Fruit fly (Drosophila melanogaster) whole organism, embryonic: ENCODE data around the gene nAChRalpha3.

Experiments used
- Adf1 ChIP-seq: fragments of 200-800 bp; sonication (Bioruptor generic); IDR thresholded peaks from 2 replicates; pipeline ENCODE4 v1.3.6; 2022; ENCODE audit warnings: missing biosample characterization, missing genetic modification characterization
- BEAF-32 ChIP-seq: fragments of 200-800 bp; sonication (Bioruptor generic); optimal IDR thresholded peaks from 3 replicates; lab custom pipeline; 2017; ENCODE audit warnings: missing biosample characterization, missing genetic modification characterization, mild to moderate bottlenecking, moderate library complexity, missing genetic modification reagents
- Bteb2 ChIP-seq: fragments of 200-800 bp; sonication (Bioruptor generic); optimal IDR thresholded peaks from 2 replicates; lab custom pipeline; 2016; ENCODE audit warnings: missing biosample characterization, missing genetic modification characterization
- CG11398 ChIP-seq: fragments of 200-800 bp; sonication (Bioruptor generic); optimal IDR thresholded peaks from 2 replicates; lab custom pipeline; 2016; ENCODE audit warnings: missing biosample characterization, missing genetic modification characterization
- CG1233 ChIP-seq: fragments of 200-800 bp; sonication (Bioruptor generic); optimal IDR thresholded peaks from 4 replicates; lab custom pipeline; 2018; ENCODE audit warnings: missing biosample characterization, mild to moderate bottlenecking, missing genetic modification characterization
- CG13123 ChIP-seq: fragments of 200-800 bp; sonication (Bioruptor generic); optimal IDR thresholded peaks from 2 replicates; lab custom pipeline; 2016; ENCODE audit warnings: missing biosample characterization, missing genetic modification characterization
- CG13296 ChIP-seq: fragments of 200-800 bp; sonication (Bioruptor generic); optimal IDR thresholded peaks from 3 replicates; lab custom pipeline; 2018; ENCODE audit warnings: missing biosample characterization, mild to moderate bottlenecking, missing genetic modification characterization
- CG15073 ChIP-seq: fragments of 200-800 bp; sonication (Bioruptor generic); optimal IDR thresholded peaks from 2 replicates; lab custom pipeline; 2016; ENCODE audit warnings: missing biosample characterization, missing genetic modification characterization
- CG1602 ChIP-seq: fragments of 200-800 bp; sonication (Bioruptor generic); optimal IDR thresholded peaks from 3 replicates; lab custom pipeline; 2016; ENCODE audit warnings: missing biosample characterization, missing genetic modification characterization
- CG17361 ChIP-seq: fragments of 200-800 bp; sonication (Bioruptor generic); IDR thresholded peaks from 3 replicates; pipeline ENCODE4 v1.3.6; 2022; ENCODE audit warnings: missing biosample characterization, missing genetic modification characterization
- CG17802 ChIP-seq: fragments of 200-800 bp; sonication (Bioruptor generic); optimal IDR thresholded peaks from 2 replicates; lab custom pipeline; 2018; ENCODE audit warnings: missing biosample characterization, mild to moderate bottlenecking, missing genetic modification characterization, moderate library complexity
- CG18262 ChIP-seq: fragments of 200-800 bp; optimal IDR thresholded peaks from 3 replicates; lab custom pipeline; 2019; ENCODE audit warnings: missing biosample characterization, mild to moderate bottlenecking, missing genetic modification characterization, moderate library complexity
- CG30020 ChIP-seq: fragments of 200-800 bp; optimal IDR thresholded peaks from 2 replicates; lab custom pipeline; 2019; ENCODE audit warnings: missing biosample characterization, mild to moderate bottlenecking, missing genetic modification characterization, moderate library complexity
- CG3065 ChIP-seq: fragments of 200-800 bp; sonication (Bioruptor generic); optimal IDR thresholded peaks from 2 replicates; lab custom pipeline; 2016; ENCODE audit warnings: missing biosample characterization, missing genetic modification characterization
- CG31388 ChIP-seq: fragments of 200-800 bp; sonication (Bioruptor generic); optimal IDR thresholded peaks from 2 replicates; lab custom pipeline; 2016; ENCODE audit warnings: missing biosample characterization, missing genetic modification characterization
- CG31441 ChIP-seq: fragments of 200-800 bp; sonication (Bioruptor generic); IDR thresholded peaks from 2 replicates; pipeline ENCODE4 v1.3.6; 2022; ENCODE audit warnings: missing biosample characterization, missing genetic modification characterization
- CG3726 ChIP-seq: fragments of 200-800 bp; sonication (Bioruptor generic); IDR thresholded peaks from 3 replicates; pipeline ENCODE4, ENCODE4 v1.3.6; 2022; ENCODE audit warnings: missing biosample characterization, missing genetic modification characterization
- CG7786 ChIP-seq: fragments of 200-800 bp; sonication (Bioruptor generic); optimal IDR thresholded peaks from 2 replicates; lab custom pipeline; 2016; ENCODE audit warnings: missing biosample characterization, missing genetic modification characterization
- CG7839 ChIP-seq: fragments of 200-800 bp; sonication (Bioruptor generic); optimal IDR thresholded peaks from 3 replicates; lab custom pipeline; 2018; ENCODE audit warnings: missing biosample characterization, mild to moderate bottlenecking, missing genetic modification characterization, moderate library complexity
- CG7928 ChIP-seq: fragments of 200-800 bp; sonication (Bioruptor generic); optimal IDR thresholded peaks from 2 replicates; lab custom pipeline; 2017; ENCODE audit warnings: missing biosample characterization, mild to moderate bottlenecking, missing genetic modification characterization
- CG7963 ChIP-seq: fragments of 200-800 bp; sonication (Bioruptor generic); IDR thresholded peaks from 3 replicates; pipeline ENCODE4 v1.3.6; 2022; ENCODE audit warnings: missing biosample characterization, missing genetic modification characterization; ENCODE audit not compliant: partially characterized antibody
- CG8478 ChIP-seq: fragments of >200 bp; optimal IDR thresholded peaks from 2 replicates; lab custom pipeline; 2018
- CG9876 ChIP-seq: fragments of 200-800 bp; sonication (Bioruptor generic); optimal IDR thresholded peaks from 2 replicates; lab custom pipeline; 2016; ENCODE audit warnings: missing biosample characterization, missing genetic modification characterization
- Dll ChIP-seq: fragments of 200-800 bp; sonication (Bioruptor generic); IDR thresholded peaks from 4 replicates; pipeline ENCODE4 v1.3.6; 2022; ENCODE audit warnings: missing biosample characterization, missing genetic modification characterization; ENCODE audit not compliant: partially characterized antibody
- Doc3 ChIP-seq: fragments of 200-800 bp; sonication (Bioruptor generic); IDR thresholded peaks from 3 replicates; pipeline ENCODE4 v1.3.6; 2022; ENCODE audit warnings: missing biosample characterization, missing genetic modification characterization; ENCODE audit not compliant: partially characterized antibody
- E2f2 ChIP-seq: fragments of 200-800 bp; sonication (Bioruptor generic); IDR thresholded peaks from 2 replicates; pipeline ENCODE4 v1.3.6; 2022; ENCODE audit warnings: missing biosample characterization, missing genetic modification characterization
- H2.0 ChIP-seq: fragments of 200-800 bp; sonication (Bioruptor generic); IDR thresholded peaks from 2 replicates; pipeline ENCODE4 v1.3.6; 2022; ENCODE audit warnings: missing biosample characterization, missing genetic modification characterization
- Hr39 ChIP-seq: fragments of >200 bp; optimal IDR thresholded peaks from 2 replicates; lab custom pipeline; 2017
- Med ChIP-seq: fragments of 200-800 bp; sonication (Bioruptor generic); peaks from one replicate; lab custom pipeline; 2016; ENCODE audit warnings: missing biosample characterization, missing genetic modification characterization, mild to moderate bottlenecking, inconsistent platforms, moderate library complexity
- Mes4 ChIP-seq: fragments of 200-800 bp; sonication (Bioruptor generic); optimal IDR thresholded peaks from 2 replicates; lab custom pipeline; 2016; ENCODE audit warnings: missing biosample characterization, missing genetic modification characterization
- Nf-YA ChIP-seq: fragments of 200-800 bp; sonication (Bioruptor generic); IDR thresholded peaks from 2 replicates; pipeline ENCODE4 v1.3.6; 2022; ENCODE audit warnings: missing biosample characterization, missing genetic modification characterization
- Nf-YB ChIP-seq: fragments of 200-800 bp; sonication (Bioruptor generic); optimal IDR thresholded peaks from 3 replicates; lab custom pipeline; 2019; ENCODE audit warnings: missing biosample characterization, mild to moderate bottlenecking, missing genetic modification characterization, moderate library complexity
- Ptx1 ChIP-seq: fragments of 200-800 bp; sonication (Bioruptor generic); IDR thresholded peaks from 2 replicates; pipeline ENCODE4 v1.3.6; 2022; ENCODE audit warnings: missing biosample characterization, missing genetic modification characterization
- Sry-β ChIP-seq: fragments of 200-800 bp; sonication (Bioruptor generic); optimal IDR thresholded peaks from 2 replicates; lab custom pipeline; 2018; ENCODE audit warnings: missing biosample characterization, mild to moderate bottlenecking, missing genetic modification characterization, moderate library complexity
- Taf1 ChIP-seq: fragments of 200-800 bp; sonication (Bioruptor generic); IDR thresholded peaks from 2 replicates; pipeline ENCODE4 v1.3.6; 2022; ENCODE audit warnings: missing biosample characterization, missing genetic modification characterization
- cato ChIP-seq: fragments of 200-800 bp; sonication (Bioruptor generic); optimal IDR thresholded peaks from 2 replicates; lab custom pipeline; 2016; ENCODE audit warnings: missing biosample characterization, missing genetic modification characterization, borderline replicate concordance
- crol ChIP-seq: fragments of 200-800 bp; sonication (Bioruptor generic); IDR thresholded peaks from 2 replicates; pipeline ENCODE4 v1.3.6; 2022; ENCODE audit warnings: missing biosample characterization, missing genetic modification characterization
- da ChIP-seq: fragments of 200-800 bp; sonication (Bioruptor generic); optimal IDR thresholded peaks from 2 replicates; lab custom pipeline; 2016; ENCODE audit warnings: missing biosample characterization, missing genetic modification characterization
- dmrt99B ChIP-seq: fragments of 200-800 bp; sonication (Bioruptor generic); optimal IDR thresholded peaks from 2 replicates; lab custom pipeline; 2018; ENCODE audit warnings: missing biosample characterization, mild to moderate bottlenecking, missing genetic modification characterization, moderate library complexity
- dysf ChIP-seq: fragments of 200-800 bp; sonication (Bioruptor generic); IDR thresholded peaks from 3 replicates; pipeline ENCODE4 v1.3.6; 2022; ENCODE audit warnings: missing biosample characterization, missing genetic modification characterization
- en ChIP-seq: fragments of 200-800 bp; sonication (Bioruptor generic); optimal IDR thresholded peaks from 2 replicates; lab custom pipeline; 2016; ENCODE audit warnings: missing biosample characterization, missing genetic modification characterization
- esg ChIP-seq: fragments of 200-800 bp; sonication (Bioruptor generic); conservative IDR thresholded peaks from 2 replicates; pipeline ENCODE4 v1.3.6; 2022; ENCODE audit warnings: missing biosample characterization, missing genetic modification characterization
- eve ChIP-seq, 2 experiments: fragments of >200 bp; optimal IDR thresholded peaks; 2 replicates each; lab custom pipeline; 2017; ENCODE audit warnings: missing biosample characterization in 2 of 2, missing genetic modification characterization in 2 of 2
- eyg ChIP-seq: fragments of 200-800 bp; sonication (Bioruptor generic); optimal IDR thresholded peaks from 3 replicates; lab custom pipeline; 2016; ENCODE audit warnings: missing biosample characterization, missing genetic modification characterization
- gsb-n ChIP-seq: fragments of 200-800 bp; sonication (Bioruptor generic); optimal IDR thresholded peaks from 3 replicates; lab custom pipeline; 2018; ENCODE audit warnings: missing biosample characterization, mild to moderate bottlenecking, missing genetic modification characterization
- gt ChIP-seq: fragments of 200-800 bp; sonication (Bioruptor generic); IDR thresholded peaks from 2 replicates; pipeline ENCODE4 v1.3.6; 2022; ENCODE audit warnings: missing biosample characterization, missing genetic modification characterization
- hth ChIP-seq: fragments of >200 bp; optimal IDR thresholded peaks from 2 replicates; lab custom pipeline; 2017; ENCODE audit warnings: inconsistent platforms
- luna ChIP-seq: fragments of 200-800 bp; sonication (Bioruptor generic); optimal IDR thresholded peaks from 2 replicates; lab custom pipeline; 2016; ENCODE audit warnings: missing biosample characterization, missing genetic modification characterization
- mld ChIP-seq: fragments of 200-800 bp; sonication (Bioruptor generic); IDR thresholded peaks from 3 replicates; pipeline ENCODE4 v1.3.6; 2022; ENCODE audit warnings: missing biosample characterization, missing genetic modification characterization; ENCODE audit not compliant: partially characterized antibody
- nau ChIP-seq: fragments of 200-800 bp; sonication (Bioruptor generic); optimal IDR thresholded peaks from 3 replicates; lab custom pipeline; 2017; ENCODE audit warnings: missing biosample characterization, mild to moderate bottlenecking, missing genetic modification characterization, missing genetic modification reagents
- nmo ChIP-seq: fragments of 200-800 bp; sonication (Bioruptor generic); optimal IDR thresholded peaks from 2 replicates; lab custom pipeline; 2018; ENCODE audit warnings: missing biosample characterization, mild to moderate bottlenecking, missing genetic modification characterization, moderate library complexity
- pb ChIP-seq: fragments of 200-800 bp; sonication (Bioruptor generic); optimal IDR thresholded peaks from 3 replicates; lab custom pipeline; 2016; ENCODE audit warnings: missing biosample characterization, missing genetic modification characterization
- tio ChIP-seq: fragments of 200-800 bp; sonication (Bioruptor generic); optimal IDR thresholded peaks from 2 replicates; lab custom pipeline; 2017; ENCODE audit warnings: missing biosample characterization, missing genetic modification characterization, inconsistent platforms
- yki ChIP-seq: fragments of >200 bp; optimal IDR thresholded peaks from 3 replicates; lab custom pipeline; 2018

Gene nAChRalpha3

dm6 chrX:8409793-8410192 lies 42.8 kb upstream of the nAChRalpha3 start (continued):
- TF ChIP-seq esg (no peak), CG30020 (tag; lab: Kevin White, UChicago) (no peak), CG3065 (GFP tag; lab: Kevin White, UChicago) (no peak), Nf-YA (GFP tag; lab: Robert Waterston, UW) (no peak), eyg (no peak), tio (GFP tag; lab: Kevin White, UChicago) (no peak), gt (GFP tag; lab: Robert Waterston, UW) (no peak), CG7786 (GFP tag; lab: Kevin White, UChicago) (no peak), CG7928 (GFP tag; lab: Kevin White, UChicago) (no peak), CG7839 (tag; lab: Kevin White, UChicago) (no peak), en (GFP tag; lab: Kevin White, UChicago) (no peak), CG7963 (GFP tag; lab: Robert Waterston, UW) (no peak), CG31388 (GFP tag; lab: Kevin White, UChicago) (no peak), CG3726 (GFP tag; lab: Robert Waterston, UW) (no peak), CG13296 (GFP tag; lab: Kevin White, UChicago) (peak; percentile 86), CG31441 (GFP tag; lab: Robert Waterston, UW) (no peak; the same call in 1 of the 2 replicates), CG11398 (GFP tag; lab: Kevin White, UChicago) (no peak), crol (GFP tag; lab: Robert Waterston, UW) (no peak), CG8478 (lab: Kevin White, UChicago) (peak; percentile 84), H2.0 (0 out of 2 replicates have a peak, but pooled peaks have one; percentile 18), Sry-β (GFP tag; lab: Kevin White, UChicago) (no peak), nau (GFP tag; lab: Kevin White, UChicago) (no peak), mld (GFP tag; lab: Robert Waterston, UW) (no peak), cato (no peak), da (GFP tag; lab: Kevin White, UChicago) (no peak), CG13123 (GFP tag; lab: Kevin White, UChicago) (no peak), pb (GFP tag; lab: Kevin White, UChicago) (no peak), hth (lab: Kevin White, UChicago) (no peak), dysf (GFP tag; lab: Robert Waterston, UW) (peak; percentile 53; the same call in 2 of the 3 replicates), nmo (GFP tag; lab: Kevin White, UChicago) (no peak), Taf1 (GFP tag; lab: Robert Waterston, UW) (no peak), CG9876 (GFP tag; lab: Kevin White, UChicago) (no peak), E2f2 (GFP tag; lab: Robert Waterston, UW) (peak; percentile 47), luna (no peak), Adf1 (GFP tag; lab: Robert Waterston, UW) (peak; percentile 93), Med (GFP tag; lab: Kevin White, UChicago) (peak; percentile 90), CG15073 (GFP tag; lab: Kevin White, UChicago) (no peak), BEAF-32 (GFP tag; lab: Kevin White, UChicago) (no peak), Ptx1 (GFP tag; lab: Robert Waterston, UW) (no peak), yki (lab: Kevin White, UChicago) (no peak), CG1602 (no peak), CG1233 (no peak), Hr39 (lab: Kevin White, UChicago) (no peak), CG17361 (GFP tag; lab: Robert Waterston, UW) (no peak), Bteb2 (peak; percentile 5), CG17802 (tag; lab: Kevin White, UChicago) (no peak), Doc3 (no peak), gsb-n (tag; lab: Kevin White, UChicago) (no peak), CG18262 (no peak), Dll (no peak), dmrt99B (no peak), Nf-YB (GFP tag; lab: Kevin White, UChicago) (no peak), eve (GFP tag; optimal IDR thresholded peaks at IDR 0.05; lab: Kevin White, UChicago) (no peak), Mes4 (GFP tag; lab: Kevin White, UChicago) (no peak)
